Fruit fly (Drosophila melanogaster): Measurements from ENCODE around the gene CG13362.

The CG13362 gene

dm6 chrX:758892-759621 lies 8.0 kb upstream of the CG13362 start, which contains the start of gene CG5273 (continued):
- peak; percentile 37 for TF ChIP-seq nom (GFP tag; optimal IDR thresholded peaks at IDR 0.05)
- peak; percentile 25; the same call in 1 of the 2 replicates for TF ChIP-seq CG14014 (GFP tag; IDR thresholded peaks at IDR 0.05)
- no peak for TF ChIP-seq ham (GFP tag; IDR thresholded peaks at IDR 0.05)
- peak; percentile 20; the same call in 1 of the 2 replicates for TF ChIP-seq sob (GFP tag; IDR thresholded peaks at IDR 0.05)
- no peak for TF ChIP-seq rib (GFP tag; IDR thresholded peaks at IDR 0.05)
- TF ChIP-seq abd-A (tag; optimal IDR thresholded peaks at IDR 0.05), result peak; percentile 95
- TF ChIP-seq Vsx1 (GFP tag; optimal IDR thresholded peaks at IDR 0.05), result peak; percentile 36
- peak; percentile 94 for TF ChIP-seq CG16813 (GFP tag; IDR thresholded peaks at IDR 0.05; ENCODE audit: partially characterized antibody)

DNA sequence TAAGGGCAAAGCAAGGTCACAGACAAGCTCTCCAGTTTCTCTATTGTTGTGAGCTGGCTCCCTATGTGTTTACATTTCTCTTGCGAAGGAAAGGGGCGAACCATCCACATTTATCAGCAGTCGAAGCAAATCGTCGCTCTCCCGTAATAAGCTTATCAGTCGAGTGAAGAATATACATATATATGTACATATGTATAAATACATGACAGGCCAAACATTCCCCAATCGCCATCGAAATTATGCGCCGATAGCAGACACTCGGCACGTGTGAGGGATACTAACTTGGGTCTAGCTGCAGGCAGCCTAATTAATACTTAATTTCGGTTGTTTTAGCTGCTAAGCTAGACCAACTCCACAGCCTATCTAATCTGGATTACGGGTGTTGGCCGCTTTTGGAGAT lies 5.8 kb upstream of the CG13362 start:
- TF ChIP-seq CG17328 (GFP tag; IDR thresholded peaks at IDR 0.05) (no peak), dmrt11E (tag; optimal IDR thresholded peaks at IDR 0.05) (no peak), Chrac-16 (GFP tag; optimal IDR thresholded peaks at IDR 0.05) (no peak), mirr (GFP tag; optimal IDR thresholded peaks at IDR 0.05) (peak; percentile 34), pros (GFP tag; optimal IDR thresholded peaks at IDR 0.05) (peak; percentile 18), CG18599 (GFP tag; optimal IDR thresholded peaks at IDR 0.05) (peak; percentile 14), Trl (optimal IDR thresholded peaks at IDR 0.05) (peak in 1 of 2 experiments; percentile 20), Trl (GFP tag; optimal IDR thresholded peaks at IDR 0.05) (no peak), CG12769 (tag; optimal IDR thresholded peaks at IDR 0.05) (peak; percentile 24), ERR (GFP tag; optimal IDR thresholded peaks at IDR 0.05) (peak; percentile 81), sd (tag; optimal IDR thresholded peaks at IDR 0.05) (peak; percentile 69), lab (GFP tag; optimal IDR thresholded peaks at IDR 0.05) (peak; percentile 12), cwo (GFP tag; optimal IDR thresholded peaks at IDR 0.05) (peak; percentile 88), CG3726 (GFP tag; IDR thresholded peaks at IDR 0.05) (no peak), grn (GFP tag; optimal IDR thresholded peaks at IDR 0.05) (peak; percentile 24), vvl (GFP tag; IDR thresholded peaks at IDR 0.05) (0 out of 2 replicates have a peak, but pooled peaks have one; percentile 11), exex (tag; optimal IDR thresholded peaks at IDR 0.05) (peak; percentile 83), CG3407 (GFP tag; optimal IDR thresholded peaks at IDR 0.05) (no peak), Hey (tag; optimal IDR thresholded peaks at IDR 0.05) (peak; percentile 17)

- TF ChIP-seq Taf1 (GFP tag; IDR thresholded peaks at IDR 0.05) (peak; percentile 79), CG10267 (tag; optimal IDR thresholded peaks at IDR 0.05) (peak; percentile 61), grau (tag; optimal IDR thresholded peaks at IDR 0.05) (peak; percentile 85), CG2129 (GFP tag; IDR thresholded peaks at IDR 0.05; ENCODE audit: partially characterized antibody) (no peak), gsb-n (tag; optimal IDR thresholded peaks at IDR 0.05) (peak; percentile 16), Hey (tag; optimal IDR thresholded peaks at IDR 0.05) (peak; percentile 36), CG17802 (tag; optimal IDR thresholded peaks at IDR 0.05) (peak; percentile 47), tgo (GFP tag; IDR thresholded peaks at IDR 0.05) (peak; percentile 85), wor (GFP tag; IDR thresholded peaks at IDR 0.05) (peak; percentile 32; the same call in 1 of the 2 replicates), zen2 (GFP tag; IDR thresholded peaks at IDR 0.05; ENCODE audit: partially characterized antibody) (no peak), zfh2 (GFP tag; optimal IDR thresholded peaks at IDR 0.05) (peak; percentile 91), CG10462 (GFP tag; optimal IDR thresholded peaks at IDR 0.05) (peak; percentile 6), sd (tag; optimal IDR thresholded peaks at IDR 0.05) (peak; percentile 69), CoRest (tag; optimal IDR thresholded peaks at IDR 0.05) (peak; percentile 78), CG12236 (GFP tag; optimal IDR thresholded peaks at IDR 0.05) (peak; percentile 56), CG10543 (GFP tag; optimal IDR thresholded peaks at IDR 0.05) (peak; percentile 83), ase (GFP tag; IDR thresholded peaks at IDR 0.05) (peak; percentile 64; the same call in 1 of the 3 replicates), nerfin-2 (GFP tag; IDR thresholded peaks at IDR 0.05; ENCODE audit: partially characterized antibody) (no peak), D19A (tag; optimal IDR thresholded peaks at IDR 0.05) (peak; percentile 65), CG8359 (GFP tag; optimal IDR thresholded peaks at IDR 0.05; ENCODE audit: borderline replicate concordance) (no peak)
Measured at dm6 chrX:755642-756332, 4.7 kb upstream of the CG13362 start.
